Worm (Caenorhabditis elegans): Measurements from ENCODE around the gene rsp-8.

The rsp-8 gene

ce11 chrIII:11811839-11812238 is 14.4 kb upstream of the rsp-8 start:
- TF ChIP-seq nhr-129 (tag; optimal IDR thresholded peaks at IDR 0.05) = peak; percentile 40
- TF ChIP-seq nhr-21 (tag; optimal IDR thresholded peaks at IDR 0.05) = peak; percentile 42
- TF ChIP-seq sma-9 (GFP tag; optimal IDR thresholded peaks at IDR 0.05) = peak; percentile 5
- TF ChIP-seq sma-9 (tag; optimal IDR thresholded peaks at IDR 0.05) = no peak
- peak in 1 of 2 experiments; percentile 32 for TF ChIP-seq lsy-2 (tag; optimal IDR thresholded peaks at IDR 0.05)
- peak; percentile 39 for TF ChIP-seq sma-3 (GFP tag; optimal IDR thresholded peaks at IDR 0.05)
- peak; percentile 56 for TF ChIP-seq nhr-25 (tag; optimal IDR thresholded peaks at IDR 0.05)
- no peak for TF ChIP-seq peb-1 (tag; optimal IDR thresholded peaks at IDR 0.05)
- no peak for TF ChIP-seq nhr-77 (tag; optimal IDR thresholded peaks at IDR 0.05)
- no peak for TF ChIP-seq unc-55 (GFP tag; optimal IDR thresholded peaks at IDR 0.05)
- no peak for TF ChIP-seq mbf-1 (tag; optimal IDR thresholded peaks at IDR 0.05)
- peak; percentile 6 for TF ChIP-seq fos-1 (tag; optimal IDR thresholded peaks at IDR 0.05)

- TF ChIP-seq sem-4 (tag; optimal IDR thresholded peaks at IDR 0.05) = peak; percentile 64
- TF ChIP-seq sma-3 (GFP tag; optimal IDR thresholded peaks at IDR 0.05) = peak; percentile 37
- TF ChIP-seq fos-1 (tag; optimal IDR thresholded peaks at IDR 0.05) = no peak
- TF ChIP-seq unc-62 (GFP tag; optimal IDR thresholded peaks at IDR 0.05) = no peak
- TF ChIP-seq ztf-4 (tag; optimal IDR thresholded peaks at IDR 0.05) = no peak
- TF ChIP-seq unc-55 (GFP tag; optimal IDR thresholded peaks at IDR 0.05) = no peak
- TF ChIP-seq aly-2 (tag; optimal IDR thresholded peaks at IDR 0.05) = no peak
- peak; percentile 39 for TF ChIP-seq nhr-25 (tag; optimal IDR thresholded peaks at IDR 0.05)
- TF ChIP-seq sma-9 (GFP tag; optimal IDR thresholded peaks at IDR 0.05) = peak; percentile 45
- no peak for TF ChIP-seq sma-9 (tag; optimal IDR thresholded peaks at IDR 0.05)
- no peak for TF ChIP-seq lin-13 (GFP tag; optimal IDR thresholded peaks at IDR 0.05)
- TF ChIP-seq blmp-1 (tag; optimal IDR thresholded peaks at IDR 0.05; ENCODE audit: insufficient read depth) = peak; percentile 61
- no peak for TF ChIP-seq ceh-16 (tag; optimal IDR thresholded peaks at IDR 0.05)
- TF ChIP-seq nhr-6 (tag; optimal IDR thresholded peaks at IDR 0.05) = peak; percentile 22
- no peak for TF ChIP-seq crh-2 (tag; optimal IDR thresholded peaks at IDR 0.05)
- TF ChIP-seq dmd-4 (tag; optimal IDR thresholded peaks at IDR 0.05) = no peak
- no peak for TF ChIP-seq Y55F3AM.14 (GFP tag; optimal IDR thresholded peaks at IDR 0.05)
Observed at ce11 chrIII:11814653-11815052, 11.6 kb upstream of the rsp-8 start.

ce11 chrIII:11816523-11817003 is 9.7 kb upstream of the rsp-8 start, which contains the start of gene C18D11.1:
Gene C18D11.1, plus strand, starts transcription at chrIII:11816573.
- TF ChIP-seq nhr-25 (tag; optimal IDR thresholded peaks at IDR 0.05) (peak; percentile 26), zag-1 (tag; optimal IDR thresholded peaks at IDR 0.05) (no peak)

- TF ChIP-seq snpc-4 (tag; optimal IDR thresholded peaks at IDR 0.05) (peak; percentile 81), gmeb-1 (tag; optimal IDR thresholded peaks at IDR 0.05) (no peak), F13H6.1 (tag; optimal IDR thresholded peaks at IDR 0.05) (no peak), nhr-237 (tag; optimal IDR thresholded peaks at IDR 0.05) (no peak), ama-1 (optimal IDR thresholded peaks at IDR 0.05) (no peak), ceh-16 (tag; optimal IDR thresholded peaks at IDR 0.05) (no peak), zag-1 (tag; optimal IDR thresholded peaks at IDR 0.05) (no peak)
Observed at ce11 chrIII:11817865-11818264, 8.4 kb upstream of the rsp-8 start.

- TF ChIP-seq unc-39 (tag; optimal IDR thresholded peaks at IDR 0.05) (no peak), gmeb-1 (tag; optimal IDR thresholded peaks at IDR 0.05) (peak; percentile 9), crh-2 (tag; optimal IDR thresholded peaks at IDR 0.05) (peak; percentile 1), peb-1 (tag; optimal IDR thresholded peaks at IDR 0.05) (no peak), ZK546.5 (tag; optimal IDR thresholded peaks at IDR 0.05) (no peak), ztf-11 (tag; optimal IDR thresholded peaks at IDR 0.05) (no peak), fos-1 (tag; optimal IDR thresholded peaks at IDR 0.05) (peak; percentile 42), nhr-11 (tag; optimal IDR thresholded peaks at IDR 0.05) (no peak), nhr-129 (tag; optimal IDR thresholded peaks at IDR 0.05) (no peak), nhr-23 (tag; optimal IDR thresholded peaks at IDR 0.05) (no peak), R02D3.7 (tag; optimal IDR thresholded peaks at IDR 0.05) (no peak), lsy-2 (tag; optimal IDR thresholded peaks at IDR 0.05) (no peak), nhr-77 (tag; optimal IDR thresholded peaks at IDR 0.05) (no peak)
Observed at ce11 chrIII:11822407-11822806, 3.8 kb upstream of the rsp-8 start, which contains the start of gene maa-1. Gene maa-1, minus strand, starts transcription at chrIII:11822526.

All from whole organism, L2 larva.